Worm (Caenorhabditis elegans): ENCODE data around the gene C16C8.4.

Gene C16C8.4

DNA sequence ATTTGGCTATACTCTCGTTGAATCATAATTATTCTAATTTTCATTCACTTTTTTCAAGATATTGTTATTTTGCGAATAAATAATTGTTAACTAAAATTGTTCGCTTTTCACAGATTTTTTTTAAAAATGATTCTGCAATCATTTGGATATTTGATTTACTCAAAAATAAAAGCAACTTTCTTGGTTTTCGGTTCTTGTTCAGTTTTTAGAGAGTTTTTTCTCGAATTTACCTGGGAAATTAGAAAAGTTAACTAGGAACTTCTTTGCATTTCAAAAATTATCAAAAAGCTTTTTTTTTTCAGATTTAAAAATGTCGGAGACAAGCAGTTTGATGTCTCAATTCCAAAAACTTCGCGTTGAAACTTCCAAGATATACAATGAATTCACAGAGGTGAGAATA is 2.5 kb upstream of the C16C8.4 start, which contains the start of the genes C16C8.20 and gldi-6:
Gene C16C8.20 (plus strand): TSS at position 301 of the 400 bp plus-strand sequence.
Gene gldi-6 (plus strand): TSS at position 301 of the 400 bp plus-strand sequence.
- TF ChIP-seq zim-3 (tag; optimal IDR thresholded peaks at IDR 0.05) (no peak), nfya-2 (GFP tag; IDR thresholded peaks at IDR 0.05) (no peak), ceh-27 (GFP tag; optimal IDR thresholded peaks at IDR 0.05) (no peak), F10E7.11 (tag; optimal IDR thresholded peaks at IDR 0.05) (no peak)

DNA sequence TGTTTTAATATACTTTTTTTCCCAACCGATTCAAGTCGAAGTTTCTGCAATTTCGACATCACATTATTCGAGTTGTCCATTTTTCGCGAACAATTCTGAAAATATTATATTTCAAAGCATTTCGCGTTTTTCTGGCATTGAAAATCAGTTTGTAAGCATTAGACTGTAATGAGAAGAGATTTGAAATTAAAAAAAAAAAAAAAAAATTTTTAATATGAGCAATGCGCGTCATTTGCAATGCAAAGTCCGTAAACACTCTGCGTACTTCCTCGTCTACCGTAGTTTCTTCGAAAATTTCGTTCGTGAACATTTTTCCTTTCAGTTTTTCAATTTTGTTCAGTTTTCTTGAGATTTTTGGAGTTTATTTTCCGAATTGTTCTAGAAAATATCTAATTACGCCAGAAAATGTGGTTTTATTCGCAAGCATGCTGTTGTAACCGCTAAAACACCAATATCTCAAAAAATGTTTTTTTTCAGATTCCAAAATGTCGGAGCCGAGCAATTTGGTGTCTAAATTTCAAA is 1.2 kb upstream of the C16C8.4 start, which contains the start of the genes C16C8.5 and C16C8.16:
Gene C16C8.5 (minus strand): TSS at position 101 of the 522 bp plus-strand sequence.
Gene C16C8.16 (plus strand): TSS at position 472 of the 522 bp plus-strand sequence.
- TF ChIP-seq him-1 (tag; optimal IDR thresholded peaks at IDR 0.05) (no peak), efl-1 (GFP tag; optimal IDR thresholded peaks at IDR 0.05) (no peak), lsl-1 (GFP tag; optimal IDR thresholded peaks at IDR 0.05) (peak; percentile 71), aptf-2 (GFP tag; conservative IDR thresholded peaks at IDR 0.05) (no peak), hrde-1 (tag; optimal IDR thresholded peaks at IDR 0.05; ENCODE audit: borderline replicate concordance) (no peak), snpc-4 (GFP tag; optimal IDR thresholded peaks at IDR 0.05) (no peak), snpc-4 (tag; optimal IDR thresholded peaks at IDR 0.05) (no peak), dox-1 (GFP tag; IDR thresholded peaks at IDR 0.05) (no peak), lin-35 (GFP tag; optimal IDR thresholded peaks at IDR 0.05) (no peak), somi-1 (GFP tag; optimal IDR thresholded peaks at IDR 0.05) (no peak), T26A5.8 (tag; optimal IDR thresholded peaks at IDR 0.05) (no peak), chd-7 (tag; optimal IDR thresholded peaks at IDR 0.05) (no peak), ztf-22 (GFP tag; optimal IDR thresholded peaks at IDR 0.05) (no peak), madf-6 (GFP tag; IDR thresholded peaks at IDR 0.05) (peak; percentile 21; the same call in 1 of the 2 replicates), hmg-1.2 (GFP tag; IDR thresholded peaks at IDR 0.05) (no peak), mes-4 (tag; optimal IDR thresholded peaks at IDR 0.05) (no peak), Y95B8A.8 (GFP tag; IDR thresholded peaks at IDR 0.05) (no peak)

DNA sequence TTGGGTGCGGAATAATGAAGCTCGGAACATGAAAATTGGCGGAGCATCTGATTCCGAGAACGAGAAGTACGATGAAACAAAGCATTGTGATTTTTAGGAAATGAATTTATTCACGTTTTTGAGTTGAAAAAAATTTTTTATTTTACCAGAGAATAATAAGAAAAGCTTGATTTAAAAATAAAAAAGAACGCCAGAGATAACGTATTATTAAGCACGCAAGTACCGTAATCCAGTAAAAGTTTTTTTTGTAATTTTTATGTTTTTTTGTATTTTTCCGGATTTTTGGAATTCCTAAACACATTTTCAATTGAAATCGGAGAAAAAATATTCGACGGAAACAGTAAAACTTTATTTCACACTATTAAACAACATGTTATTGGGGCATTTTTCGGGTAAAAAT is 1.0 kb downstream of the C16C8.4 start, which contains the start of gene C16C8.22:
Gene C16C8.22 (minus strand): TSS at position 101 of the 400 bp plus-strand sequence.
- TF ChIP-seq ccch-3 (GFP tag; optimal IDR thresholded peaks at IDR 0.05) (no peak), repo-1 (tag; optimal IDR thresholded peaks at IDR 0.05) (no peak), dox-1 (GFP tag; IDR thresholded peaks at IDR 0.05) (no peak), ztf-3 (GFP tag; optimal IDR thresholded peaks at IDR 0.05) (no peak), C06A6.2 (GFP tag; conservative IDR thresholded peaks at IDR 0.05) (no peak), sptf-2 (GFP tag; optimal IDR thresholded peaks at IDR 0.05) (no peak)

DNA sequence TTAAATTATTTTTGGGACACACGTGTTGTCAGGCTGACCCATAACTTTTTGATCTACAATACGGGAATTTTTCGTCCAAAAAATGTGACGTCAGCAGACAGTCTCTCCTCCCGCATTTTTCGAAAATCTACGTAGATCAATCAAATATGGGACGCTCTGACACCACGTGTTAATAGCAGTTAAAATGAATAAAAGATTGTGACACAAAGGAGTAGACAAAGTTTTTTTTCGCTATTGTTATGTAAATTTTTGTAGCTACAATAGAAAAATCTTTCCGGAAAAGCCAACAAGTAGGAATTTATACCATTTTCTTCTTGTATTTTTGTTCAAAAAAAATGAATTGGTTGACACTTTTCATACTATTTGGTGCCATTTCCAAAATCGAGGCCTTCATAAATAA is 2.8 kb downstream of the C16C8.4 start, which contains the start of gene C16C8.27:
Gene C16C8.27 (plus strand): TSS at position 301 of the 400 bp plus-strand sequence.
- TF ChIP-seq nhr-90 (tag; optimal IDR thresholded peaks at IDR 0.05) (no peak), madf-10 (tag; optimal IDR thresholded peaks at IDR 0.05) (no peak), ama-1 (optimal IDR thresholded peaks at IDR 0.05) (no peak), ama-1 (GFP tag; optimal IDR thresholded peaks at IDR 0.05) (no peak), aptf-3 (GFP tag; IDR thresholded peaks at IDR 0.05) (no peak), chd-7 (tag; optimal IDR thresholded peaks at IDR 0.05) (no peak), F57A8.1 (GFP tag; optimal IDR thresholded peaks at IDR 0.05) (no peak), B0035.1 (tag; optimal IDR thresholded peaks at IDR 0.05) (no peak), unc-130 (GFP tag; optimal IDR thresholded peaks at IDR 0.05) (no peak)
